Worm (Caenorhabditis elegans) whole organism, young adult: ENCODE results near the gene C14B1.12.
A peak's percentile ranks its signal among the peaks of the same experiment; 100 is the strongest.

Source experiments
- B0019.2 ChIP-seq: fragments of 200-800 bp; sonication (Bioruptor generic); conservative IDR thresholded peaks from 2 replicates; pipeline ENCODE4 v1.3.6; 2022; ENCODE audit warnings: missing genetic modification reagents, missing genetic modification characterization, missing compliant biosample characterization
- C17E4.6 ChIP-seq: fragments of 200-800 bp; sonication (Bioruptor generic); IDR thresholded peaks from 2 replicates; pipeline ENCODE4 v1.3.6; 2022; ENCODE audit warnings: missing genetic modification reagents, missing genetic modification characterization, missing compliant biosample characterization
- F22D6.2 ChIP-seq: sonication (generic microtip); optimal IDR thresholded peaks from 2 replicates; lab custom pipeline; 2016; ENCODE audit warnings: mild to moderate bottlenecking, missing genetic modification characterization, missing compliant biosample characterization
- F23B12.7 ChIP-seq: sonication (generic microtip); optimal IDR thresholded peaks from 2 replicates; lab custom pipeline; 2017; ENCODE audit warnings: missing genetic modification characterization, mild to moderate bottlenecking, missing compliant biosample characterization, antibody characterized with exemption, moderate library complexity; ENCODE audit not compliant: insufficient read depth
- F33H1.4 ChIP-seq: fragments of 200-800 bp; sonication (Bioruptor generic); IDR thresholded peaks from 2 replicates; pipeline ENCODE4 v1.3.6; 2022; ENCODE audit warnings: missing genetic modification reagents, missing genetic modification characterization, missing compliant biosample characterization
- F57C9.4 ChIP-seq: sonication (generic microtip); optimal IDR thresholded peaks from 2 replicates; lab custom pipeline; 2017; ENCODE audit warnings: mild to moderate bottlenecking, missing genetic modification characterization, missing compliant biosample characterization
- T26A5.8 ChIP-seq: sonication (generic microtip); optimal IDR thresholded peaks from 2 replicates; lab custom pipeline; 2016; ENCODE audit warnings: missing genetic modification characterization, missing compliant biosample characterization
- Y67H2A.10 ChIP-seq: fragments of 200-800 bp; sonication (Bioruptor generic); conservative IDR thresholded peaks from 2 replicates; pipeline ENCODE4 v1.3.6; 2022; ENCODE audit warnings: missing genetic modification reagents, missing genetic modification characterization, missing compliant biosample characterization
- Y95B8A.8 ChIP-seq: fragments of 200-800 bp; sonication (Bioruptor generic); IDR thresholded peaks from 2 replicates; pipeline ENCODE4 v1.3.6; 2022; ENCODE audit warnings: missing genetic modification reagents, missing genetic modification characterization, missing compliant biosample characterization
- akir-1 ChIP-seq: fragments of 200-800 bp; sonication (Bioruptor generic); optimal IDR thresholded peaks from 2 replicates; lab custom pipeline; 2018; ENCODE audit warnings: mild to moderate bottlenecking, missing genetic modification characterization, moderate library complexity, missing compliant biosample characterization
- ama-1 ChIP-seq, 3 experiments: fragments of 150-350 bp in 1 of 3; sonication (generic microtip) in 2 of 3; optimal IDR thresholded peaks; 2 replicates each; lab custom pipeline; 2014 to 2018; ENCODE audit warnings: missing biosample characterization in 2 of 3, missing genetic modification characterization in 2 of 3, missing genetic modification reagents in 2 of 3
- aptf-2 ChIP-seq: fragments of 200-800 bp; sonication (Bioruptor generic); conservative IDR thresholded peaks from 2 replicates; pipeline ENCODE4 v1.3.6; 2022; ENCODE audit warnings: missing genetic modification reagents, missing genetic modification characterization, missing compliant biosample characterization
- attf-5 ChIP-seq: fragments of 200-800 bp; sonication (Bioruptor generic); optimal IDR thresholded peaks from 2 replicates; lab custom pipeline; 2018; ENCODE audit warnings: mild to moderate bottlenecking, missing genetic modification characterization, missing compliant biosample characterization
- bed-1 ChIP-seq: fragments of 200-800 bp; sonication (Bioruptor generic); IDR thresholded peaks from 2 replicates; pipeline ENCODE4 v1.3.6; 2022; ENCODE audit warnings: missing genetic modification reagents, missing genetic modification characterization, missing compliant biosample characterization
- bed-2 ChIP-seq: fragments of 200-800 bp; sonication (Bioruptor generic); IDR thresholded peaks from 2 replicates; pipeline ENCODE4 v1.3.6; 2022; ENCODE audit warnings: missing genetic modification reagents, missing genetic modification characterization, missing compliant biosample characterization
- cebp-1 ChIP-seq, 2 experiments: fragments of 200-800 bp in 1 of 2; sonication (Bioruptor generic) in 1 of 2; sonication (generic microtip) in 1 of 2; IDR thresholded peaks in 1 of 2; optimal IDR thresholded peaks in 1 of 2; 2 replicates each; pipeline versions ENCODE4 v1.3.6 to Lab custom; 2017 to 2022; ENCODE audit warnings: missing compliant biosample characterization in 2 of 2, missing genetic modification characterization in 2 of 2, mild to moderate bottlenecking in 1 of 2, missing genetic modification reagents in 1 of 2, moderate library complexity in 1 of 2
- cebp-2 ChIP-seq: fragments of 200-800 bp; sonication (Bioruptor generic); IDR thresholded peaks from 2 replicates; pipeline ENCODE4 v1.3.6; 2022; ENCODE audit warnings: missing genetic modification characterization, missing compliant biosample characterization
- ceh-27 ChIP-seq: fragments of 200-800 bp; sonication (Bioruptor generic); optimal IDR thresholded peaks from 2 replicates; lab custom pipeline; 2018; ENCODE audit warnings: mild to moderate bottlenecking, missing genetic modification characterization, moderate library complexity, missing compliant biosample characterization
- ceh-58 ChIP-seq: fragments of 200-800 bp; sonication (Bioruptor generic); IDR thresholded peaks from 2 replicates; pipeline ENCODE4 v1.3.6; 2022; ENCODE audit warnings: missing genetic modification characterization, missing compliant biosample characterization
- ceh-91 ChIP-seq: fragments of 200-800 bp; sonication (Bioruptor generic); IDR thresholded peaks from 2 replicates; pipeline ENCODE4 v1.3.6; 2022; ENCODE audit warnings: missing genetic modification reagents, missing genetic modification characterization, missing compliant biosample characterization
- chd-7 ChIP-seq: sonication (generic microtip); optimal IDR thresholded peaks from 2 replicates; lab custom pipeline; 2016; ENCODE audit warnings: mild to moderate bottlenecking, missing genetic modification characterization, moderate library complexity, missing compliant biosample characterization
- die-1 ChIP-seq: sonication (generic microtip); optimal IDR thresholded peaks from 2 replicates; lab custom pipeline; 2016; ENCODE audit warnings: missing genotype, mild to moderate bottlenecking, missing genetic modification characterization, missing compliant biosample characterization
- dox-1 ChIP-seq: fragments of 200-800 bp; sonication (Bioruptor generic); IDR thresholded peaks from 2 replicates; pipeline ENCODE4 v1.3.6; 2022; ENCODE audit warnings: missing genetic modification reagents, missing genetic modification characterization, missing compliant biosample characterization
- ets-4 ChIP-seq: fragments of 200-800 bp; sonication (Bioruptor generic); optimal IDR thresholded peaks from 2 replicates; lab custom pipeline; 2018; ENCODE audit warnings: mild to moderate bottlenecking, missing genetic modification characterization, missing compliant biosample characterization
- fkh-3 ChIP-seq: sonication (generic microtip); optimal IDR thresholded peaks from 2 replicates; lab custom pipeline; 2016; ENCODE audit warnings: mild to moderate bottlenecking, missing genetic modification characterization, missing compliant biosample characterization
- hrde-1 ChIP-seq: sonication (generic microtip); optimal IDR thresholded peaks from 2 replicates; lab custom pipeline; 2016; ENCODE audit warnings: missing genetic modification characterization, mild to moderate bottlenecking, missing compliant biosample characterization, moderate library complexity, missing genotype, missing genetic modification reagents, borderline replicate concordance
- hsf-1 ChIP-seq: fragments of 200-800 bp; sonication (Bioruptor generic); IDR thresholded peaks from 2 replicates; pipeline ENCODE4 v1.3.6; 2022; ENCODE audit warnings: missing genetic modification reagents, missing genetic modification characterization, missing compliant biosample characterization
- let-526 ChIP-seq: fragments of 200-800 bp; sonication (Bioruptor generic); IDR thresholded peaks from 2 replicates; pipeline ENCODE4 v1.3.6; 2022; ENCODE audit warnings: missing genetic modification reagents, missing genetic modification characterization, missing compliant biosample characterization
- let-607 ChIP-seq, 2 experiments: fragments of 200-800 bp in 1 of 2; sonication (Bioruptor generic) in 1 of 2; sonication (generic microtip) in 1 of 2; optimal IDR thresholded peaks; 2 replicates each; lab custom pipeline; 2016 to 2018; ENCODE audit warnings: mild to moderate bottlenecking in 2 of 2, missing compliant biosample characterization in 2 of 2, missing genetic modification characterization in 2 of 2, moderate library complexity in 2 of 2, missing genotype in 1 of 2
- lin-40 ChIP-seq: sonication (generic microtip); optimal IDR thresholded peaks from 2 replicates; lab custom pipeline; 2016; ENCODE audit warnings: missing genetic modification characterization, mild to moderate bottlenecking, missing compliant biosample characterization, missing genotype, missing genetic modification reagents
- lsl-1 ChIP-seq: fragments of 200-800 bp; sonication (Bioruptor generic); optimal IDR thresholded peaks from 2 replicates; lab custom pipeline; 2018; ENCODE audit warnings: mild to moderate bottlenecking, missing genetic modification characterization, moderate library complexity, missing compliant biosample characterization
- lsy-27 ChIP-seq: sonication (generic microtip); optimal IDR thresholded peaks from 2 replicates; lab custom pipeline; 2017; ENCODE audit warnings: missing genetic modification characterization, mild to moderate bottlenecking, missing compliant biosample characterization, antibody characterized with exemption, missing genotype, borderline replicate concordance; ENCODE audit not compliant: insufficient read depth
- madf-10 ChIP-seq: sonication (generic microtip); optimal IDR thresholded peaks from 2 replicates; lab custom pipeline; 2016; ENCODE audit warnings: mild to moderate bottlenecking, missing genetic modification characterization, missing compliant biosample characterization
- madf-3 ChIP-seq: fragments of 200-800 bp; sonication (Bioruptor generic); IDR thresholded peaks from 2 replicates; pipeline ENCODE4 v1.3.6; 2022; ENCODE audit warnings: missing genetic modification reagents, missing genetic modification characterization, missing compliant biosample characterization
- madf-6 ChIP-seq: fragments of 200-800 bp; sonication (Bioruptor generic); IDR thresholded peaks from 2 replicates; pipeline ENCODE4 v1.3.6; 2022; ENCODE audit warnings: missing genetic modification reagents, missing genetic modification characterization, missing compliant biosample characterization
- nfya-2 ChIP-seq: fragments of 200-800 bp; sonication (Bioruptor generic); IDR thresholded peaks from 2 replicates; pipeline ENCODE4 v1.3.6; 2022; ENCODE audit warnings: missing genetic modification reagents, missing genetic modification characterization, missing compliant biosample characterization
- nfyb-1 ChIP-seq: fragments of 200-800 bp; sonication (Bioruptor generic); IDR thresholded peaks from 2 replicates; pipeline ENCODE4 v1.3.6; 2022; ENCODE audit warnings: missing genetic modification reagents, missing genetic modification characterization, missing compliant biosample characterization
- nhr-90 ChIP-seq: sonication (generic microtip); optimal IDR thresholded peaks from 2 replicates; lab custom pipeline; 2016; ENCODE audit warnings: missing genotype, mild to moderate bottlenecking, missing genetic modification characterization, missing compliant biosample characterization
- rcor-1 ChIP-seq: fragments of 200-800 bp; sonication (Bioruptor generic); IDR thresholded peaks from 2 replicates; pipeline ENCODE4 v1.3.6; 2022; ENCODE audit warnings: missing genetic modification reagents, missing genetic modification characterization, missing compliant biosample characterization
- rec-8 ChIP-seq, 2 experiments: sonication (generic microtip); optimal IDR thresholded peaks; 2 replicates each; lab custom pipeline; 2016; ENCODE audit warnings: mild to moderate bottlenecking in 2 of 2, missing genetic modification characterization in 2 of 2, missing genetic modification reagents in 2 of 2, missing genotype in 2 of 2, missing biosample characterization in 1 of 2, missing compliant biosample characterization in 1 of 2, moderate library complexity in 1 of 2
- somi-1 ChIP-seq: fragments of 200-800 bp; sonication (Bioruptor generic); optimal IDR thresholded peaks from 2 replicates; lab custom pipeline; 2018; ENCODE audit warnings: mild to moderate bottlenecking, missing genetic modification characterization, missing compliant biosample characterization
- xnd-1 ChIP-seq: sonication (generic microtip); optimal IDR thresholded peaks from 2 replicates; lab custom pipeline; 2016; ENCODE audit warnings: missing genotype, missing genetic modification reagents, missing genetic modification characterization, missing compliant biosample characterization
- ztf-26 ChIP-seq: sonication (generic microtip); optimal IDR thresholded peaks from 2 replicates; lab custom pipeline; 2017; ENCODE audit warnings: missing genetic modification characterization, missing compliant biosample characterization
- ztf-28 ChIP-seq: fragments of 200-800 bp; sonication (Bioruptor generic); IDR thresholded peaks from 2 replicates; pipeline ENCODE4 v1.3.6; 2022; ENCODE audit warnings: missing genetic modification reagents, missing genetic modification characterization, missing compliant biosample characterization

The C14B1.12 gene

ce11 chrIII:3701411-3702310, 23.1 kb downstream of the C14B1.12 start, which contains the start of the genes pdi-1 and C14B1.2 (continued):
- TF ChIP-seq cebp-2 (GFP tag; lab: Robert Waterston, UW): no peak
- no peak for TF ChIP-seq somi-1
- TF ChIP-seq F23B12.7: peak; percentile 53
- 0 out of 2 replicates have a peak, but pooled peaks have one; percentile 52 for TF ChIP-seq cebp-1 (GFP tag; IDR thresholded peaks at IDR 0.05; lab: Robert Waterston, UW)
- TF ChIP-seq cebp-1 (tag; optimal IDR thresholded peaks at IDR 0.05; lab: Kevin White, UChicago): peak; percentile 61
- TF ChIP-seq madf-3 (GFP tag; lab: Robert Waterston, UW): 0 out of 2 replicates have a peak, but pooled peaks have one; percentile 51
- no peak for TF ChIP-seq ceh-27 (GFP tag; lab: Kevin White, UChicago)
- no peak for TF ChIP-seq ceh-91 (GFP tag; lab: Robert Waterston, UW)
- TF ChIP-seq nhr-90 (tag; lab: Kevin White, UChicago): peak; percentile 45
- no peak for TF ChIP-seq B0019.2 (GFP tag; lab: Robert Waterston, UW)
- peak; percentile 52 for TF ChIP-seq ztf-26 (tag; lab: Kevin White, UChicago)
- TF ChIP-seq dox-1 (GFP tag; lab: Robert Waterston, UW): peak; percentile 85
- TF ChIP-seq Y95B8A.8 (GFP tag; lab: Robert Waterston, UW): no peak
- TF ChIP-seq lsl-1 (GFP tag; lab: Kevin White, UChicago): peak; percentile 35
- peak; percentile 56 for TF ChIP-seq F33H1.4 (GFP tag; lab: Robert Waterston, UW)
- no peak for TF ChIP-seq lsy-27 (tag; lab: Kevin White, UChicago)
- TF ChIP-seq T26A5.8 (tag; lab: Kevin White, UChicago): no peak
- peak; percentile 13; the same call in 1 of the 2 replicates for TF ChIP-seq madf-6 (GFP tag; lab: Robert Waterston, UW)
- TF ChIP-seq ceh-58 (GFP tag; lab: Robert Waterston, UW): no peak
- no peak for TF ChIP-seq aptf-2 (GFP tag; lab: Robert Waterston, UW)
- peak; percentile 84 for TF ChIP-seq attf-5 (GFP tag; lab: Kevin White, UChicago)
- no peak for TF ChIP-seq F57C9.4 (tag; lab: Kevin White, UChicago)
- peak; percentile 29; the same call in 1 of the 2 replicates for TF ChIP-seq rcor-1
- no peak for TF ChIP-seq xnd-1 (tag; lab: Kevin White, UChicago)
- peak; percentile 99 for TF ChIP-seq let-607 (tag; optimal IDR thresholded peaks at IDR 0.05; lab: Kevin White, UChicago)
- no peak for TF ChIP-seq F22D6.2 (tag; lab: Kevin White, UChicago)
- peak; percentile 44 for TF ChIP-seq madf-10 (tag; lab: Kevin White, UChicago)
- no peak for TF ChIP-seq C17E4.6 (GFP tag; lab: Robert Waterston, UW)
- TF ChIP-seq rec-8 (tag; optimal IDR thresholded peaks at IDR 0.05; lab: Kevin White, UChicago): no peak
- peak; percentile 30 for TF ChIP-seq ets-4 (GFP tag; lab: Kevin White, UChicago)
- no peak for TF ChIP-seq die-1 (tag; lab: Kevin White, UChicago)
- TF ChIP-seq chd-7 (tag; lab: Kevin White, UChicago): no peak
- no peak for TF ChIP-seq hsf-1 (GFP tag; lab: Robert Waterston, UW)
- no peak for TF ChIP-seq bed-2
- no peak for TF ChIP-seq nfya-2 (GFP tag; lab: Robert Waterston, UW)
- no peak for TF ChIP-seq fkh-3 (tag; lab: Kevin White, UChicago)
- peak; percentile 51 for TF ChIP-seq lin-40
- TF ChIP-seq nfyb-1 (GFP tag; lab: Robert Waterston, UW): 0 out of 2 replicates have a peak, but pooled peaks have one; percentile 58
- TF ChIP-seq akir-1 (GFP tag; lab: Kevin White, UChicago): no peak
- TF ChIP-seq hrde-1: no peak
- TF ChIP-seq ztf-28 (GFP tag; lab: Robert Waterston, UW): no peak
- no peak for TF ChIP-seq bed-1
- TF ChIP-seq Y67H2A.10 (GFP tag; lab: Robert Waterston, UW): no peak
- TF ChIP-seq let-526 (GFP tag; lab: Robert Waterston, UW): no peak; the same call in 1 of the 2 replicates
- peak; percentile 29 for TF ChIP-seq ama-1 (optimal IDR thresholded peaks at IDR 0.05; lab: Kevin White, UChicago)
- TF ChIP-seq ama-1 (GFP tag; optimal IDR thresholded peaks at IDR 0.05; lab: Kevin White, UChicago): no peak
